Worm (Caenorhabditis elegans): ENCODE results near the gene cubn-1.

The cubn-1 gene

DNA sequence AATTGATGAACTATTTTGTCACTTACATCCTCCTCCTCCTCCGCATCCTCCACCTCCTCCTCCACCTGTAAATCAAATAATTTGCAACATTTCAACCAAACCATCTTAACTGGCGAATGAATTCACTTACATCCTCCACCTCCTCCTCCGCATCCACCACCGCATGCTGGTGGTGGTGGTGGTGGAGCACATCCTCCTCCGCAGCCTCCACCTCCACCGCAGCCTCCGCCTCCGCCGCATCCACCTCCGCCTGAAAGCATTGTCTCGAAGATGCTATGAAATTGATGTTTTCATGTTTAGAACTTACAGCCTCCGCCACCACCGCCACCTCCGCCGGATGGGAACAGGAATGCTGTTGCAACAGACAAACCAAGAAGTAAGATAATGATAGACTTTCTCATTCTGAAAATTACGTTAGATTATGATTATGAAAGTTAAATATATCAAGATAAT is 34.6 kb upstream of the cubn-1 start, which contains the start of gene grl-23:
grl-23 (minus strand) TSS at position 403 of the 453 bp plus-strand sequence.
- TF ChIP-seq unc-3 (GFP tag; conservative IDR thresholded peaks at IDR 0.05) (no peak), unc-3 (tag; optimal IDR thresholded peaks at IDR 0.05) (no peak), fkh-10 (GFP tag; optimal IDR thresholded peaks at IDR 0.05) (no peak)

DNA sequence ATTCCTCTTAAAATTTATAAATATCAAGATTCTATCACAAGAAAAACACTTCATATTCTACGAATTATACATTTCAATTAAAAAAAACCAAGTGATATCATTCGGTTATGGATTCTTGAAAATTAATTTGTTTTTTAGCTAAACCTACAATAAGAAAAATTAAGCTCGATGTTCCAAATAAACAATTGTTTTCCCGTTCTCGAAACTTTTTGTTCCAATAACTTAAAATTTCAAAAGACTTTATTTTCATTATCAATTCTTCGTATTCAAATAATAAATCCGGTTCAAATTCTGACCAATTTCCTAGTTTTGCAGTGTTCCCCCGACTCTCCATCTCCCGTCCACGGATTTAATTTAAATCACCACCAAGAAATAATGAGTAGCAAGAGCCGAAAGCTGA is 31.8 kb upstream of the cubn-1 start, which contains the start of gene E02A10.3:
E02A10.3 (plus strand) TSS at position 301 of the 400 bp plus-strand sequence.
- TF ChIP-seq hlh-6 (tag; optimal IDR thresholded peaks at IDR 0.05) (no peak), unc-42 (tag; optimal IDR thresholded peaks at IDR 0.05) (no peak), mec-3 (tag; optimal IDR thresholded peaks at IDR 0.05; ENCODE audit: borderline replicate concordance) (no peak), gmeb-2 (tag; optimal IDR thresholded peaks at IDR 0.05) (no peak), madf-2 (tag; optimal IDR thresholded peaks at IDR 0.05) (no peak), sox-2 (GFP tag; IDR thresholded peaks at IDR 0.05) (no peak), hlh-8 (tag; optimal IDR thresholded peaks at IDR 0.05) (no peak), ceh-19 (GFP tag; optimal IDR thresholded peaks at IDR 0.05) (no peak), pax-1 (tag; optimal IDR thresholded peaks at IDR 0.05) (no peak), Y22D7AL.16 (tag; optimal IDR thresholded peaks at IDR 0.05) (no peak)

DNA sequence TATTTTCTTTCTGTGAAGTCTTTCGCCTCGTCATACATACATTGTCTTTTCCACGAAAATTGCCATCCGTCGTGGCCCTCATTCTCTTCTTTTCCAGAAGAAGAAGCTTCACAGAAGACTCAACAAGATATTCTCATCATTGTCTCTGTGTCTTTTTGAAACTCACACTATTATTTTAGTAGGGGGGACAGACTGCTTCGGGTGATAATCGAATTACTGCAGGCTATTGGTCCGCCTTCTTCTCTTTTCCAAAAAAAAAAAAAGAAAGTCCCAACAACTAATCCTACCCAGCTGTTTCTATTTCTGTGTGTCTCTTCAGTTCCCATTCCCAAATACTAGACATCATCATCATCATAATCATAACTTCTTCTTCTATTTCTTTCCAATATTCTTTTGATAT is 27.7 kb upstream of the cubn-1 start:
- TF ChIP-seq unc-42 (tag; optimal IDR thresholded peaks at IDR 0.05) = peak; percentile 89
- no peak for TF ChIP-seq K02D7.2 (tag; optimal IDR thresholded peaks at IDR 0.05)

DNA sequence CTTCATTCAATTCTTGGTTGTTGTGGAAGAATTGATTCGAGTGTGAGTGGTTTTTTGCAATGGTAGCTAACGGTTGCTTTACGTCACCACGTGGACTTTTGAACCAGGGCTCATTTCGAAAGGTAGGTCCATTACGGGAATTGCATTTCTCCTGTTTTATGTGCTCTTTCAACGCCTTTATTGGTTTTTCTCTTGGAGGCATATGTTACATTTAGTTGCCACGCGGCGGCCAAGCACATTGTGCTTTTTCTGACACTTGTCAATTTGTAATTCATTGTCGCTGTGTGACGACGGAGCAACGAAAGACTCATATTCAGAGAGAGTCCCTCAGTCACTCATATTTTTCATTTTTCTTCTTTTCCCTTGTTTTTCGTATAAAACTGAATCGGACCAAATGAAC is 26.4 kb upstream of the cubn-1 start:
- no peak for TF ChIP-seq zip-5 (tag; optimal IDR thresholded peaks at IDR 0.05)
- no peak for TF ChIP-seq nhr-232 (tag; optimal IDR thresholded peaks at IDR 0.05)
- no peak for TF ChIP-seq tbx-2 (tag; optimal IDR thresholded peaks at IDR 0.05)
- no peak for TF ChIP-seq ceh-2 (tag; optimal IDR thresholded peaks at IDR 0.05)
- TF ChIP-seq fax-1 (tag; optimal IDR thresholded peaks at IDR 0.05) = no peak
- TF ChIP-seq pqm-1 (tag; optimal IDR thresholded peaks at IDR 0.05) = no peak
- no peak for TF ChIP-seq ceh-48 (tag; optimal IDR thresholded peaks at IDR 0.05)
- TF ChIP-seq sdc-2 (tag; optimal IDR thresholded peaks at IDR 0.05) = no peak
- no peak for TF ChIP-seq ets-4 (tag; optimal IDR thresholded peaks at IDR 0.05)
- TF ChIP-seq lin-11 (tag; optimal IDR thresholded peaks at IDR 0.05) = no peak
- TF ChIP-seq dmd-4 (tag; optimal IDR thresholded peaks at IDR 0.05; ENCODE audit: borderline replicate concordance) = no peak
- TF ChIP-seq ahr-1 (tag; optimal IDR thresholded peaks at IDR 0.05) = no peak
- TF ChIP-seq hlh-15 (tag; optimal IDR thresholded peaks at IDR 0.05) = no peak
- no peak for TF ChIP-seq pros-1 (tag; optimal IDR thresholded peaks at IDR 0.05)
- no peak for TF ChIP-seq ceh-19 (GFP tag; optimal IDR thresholded peaks at IDR 0.05)
- no peak for TF ChIP-seq pha-4 (tag; optimal IDR thresholded peaks at IDR 0.05)
- TF ChIP-seq ceh-24 (tag; optimal IDR thresholded peaks at IDR 0.05) = no peak
- no peak for TF ChIP-seq nfya-1 (tag; optimal IDR thresholded peaks at IDR 0.05)
- TF ChIP-seq unc-3 (GFP tag; conservative IDR thresholded peaks at IDR 0.05) = no peak
- no peak for TF ChIP-seq unc-3 (tag; optimal IDR thresholded peaks at IDR 0.05)
- TF ChIP-seq ceh-9 (tag; optimal IDR thresholded peaks at IDR 0.05) = no peak

DNA sequence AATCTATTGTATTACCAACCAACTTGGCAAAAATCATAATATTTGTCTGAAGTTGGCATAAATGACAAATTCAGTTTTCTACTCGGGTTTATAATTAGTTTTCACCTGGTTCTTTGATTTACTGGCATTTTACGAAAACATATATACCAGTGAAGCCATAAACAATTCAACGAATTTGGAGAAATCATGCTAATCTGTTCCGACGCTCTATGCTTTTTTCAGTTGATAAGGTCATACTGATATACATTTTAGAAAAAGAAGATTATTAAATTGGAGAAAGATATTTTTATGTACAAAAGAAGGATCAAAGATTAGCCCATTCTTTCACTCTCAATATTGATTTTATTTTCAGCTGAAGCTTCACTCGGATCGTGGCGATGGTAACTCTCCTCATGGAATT is 24.3 kb upstream of the cubn-1 start:
- TF ChIP-seq fkh-6 (tag; optimal IDR thresholded peaks at IDR 0.05) (no peak), dmd-4 (tag; optimal IDR thresholded peaks at IDR 0.05; ENCODE audit: borderline replicate concordance) (no peak), F13H6.1 (tag; optimal IDR thresholded peaks at IDR 0.05) (no peak), unc-3 (GFP tag; conservative IDR thresholded peaks at IDR 0.05) (no peak), unc-3 (tag; optimal IDR thresholded peaks at IDR 0.05) (no peak), fkh-10 (GFP tag; optimal IDR thresholded peaks at IDR 0.05) (no peak), odd-2 (tag; optimal IDR thresholded peaks at IDR 0.05) (no peak), ceh-18 (tag; optimal IDR thresholded peaks at IDR 0.05) (no peak), rnt-1 (tag; optimal IDR thresholded peaks at IDR 0.05) (no peak), ceh-24 (tag; optimal IDR thresholded peaks at IDR 0.05) (no peak)

All from whole organism, late embryonic.